Fruit fly (Drosophila melanogaster) whole organism, embryonic: ENCODE measurements around the gene Paics.

Experiments
- Bgb ChIP-seq: fragments of 200-800 bp; sonication (Bioruptor generic); IDR thresholded peaks from 2 replicates; pipeline ENCODE4 v1.3.6; 2022; ENCODE audit warnings: missing biosample characterization, missing genetic modification characterization; ENCODE audit not compliant: partially characterized antibody
- CG11456 ChIP-seq: fragments of 200-800 bp; sonication (Bioruptor generic); IDR thresholded peaks from 3 replicates; pipeline ENCODE4 v1.3.6; 2022; ENCODE audit warnings: missing biosample characterization, missing genetic modification characterization
- CG13424 ChIP-seq: fragments of 200-800 bp; sonication (Bioruptor generic); optimal IDR thresholded peaks from 2 replicates; lab custom pipeline; 2019; ENCODE audit warnings: missing biosample characterization, mild to moderate bottlenecking, missing genetic modification characterization, moderate library complexity
- CG17912 ChIP-seq: fragments of 200-800 bp; sonication (Bioruptor generic); optimal IDR thresholded peaks from 2 replicates; lab custom pipeline; 2018; ENCODE audit warnings: missing biosample characterization, mild to moderate bottlenecking, missing genetic modification characterization
- CG18011 ChIP-seq: fragments of 200-800 bp; sonication (Bioruptor generic); optimal IDR thresholded peaks from 2 replicates; lab custom pipeline; 2017; ENCODE audit warnings: missing biosample characterization, missing genetic modification characterization, mild to moderate bottlenecking, moderate library complexity, missing genotype
- CG18476 ChIP-seq: fragments of 200-800 bp; sonication (Bioruptor generic); optimal IDR thresholded peaks from 2 replicates; lab custom pipeline; 2016; ENCODE audit warnings: missing biosample characterization, mild to moderate bottlenecking, missing genetic modification characterization
- CG18599 ChIP-seq: fragments of 200-800 bp; sonication (Bioruptor generic); optimal IDR thresholded peaks from 3 replicates; lab custom pipeline; 2017; ENCODE audit warnings: missing biosample characterization, missing genetic modification characterization, mild to moderate bottlenecking, moderate library complexity, missing genetic modification reagents
- CG2116 ChIP-seq: fragments of 200-800 bp; sonication (Bioruptor generic); optimal IDR thresholded peaks from 3 replicates; lab custom pipeline; 2018; ENCODE audit warnings: missing biosample characterization, mild to moderate bottlenecking, missing genetic modification characterization
- CG2678 ChIP-seq: fragments of 200-800 bp; sonication (Bioruptor generic); optimal IDR thresholded peaks from 3 replicates; lab custom pipeline; 2019; ENCODE audit warnings: missing biosample characterization, mild to moderate bottlenecking, missing genetic modification characterization, moderate library complexity
- CG4854 ChIP-seq: fragments of 200-800 bp; sonication (Bioruptor generic); optimal IDR thresholded peaks from 2 replicates; lab custom pipeline; 2016; ENCODE audit warnings: missing biosample characterization, missing genetic modification characterization, inconsistent platforms
- CG6254 ChIP-seq: fragments of 200-800 bp; sonication (Bioruptor generic); optimal IDR thresholded peaks from 3 replicates; lab custom pipeline; 2017; ENCODE audit warnings: mild to moderate bottlenecking, missing biosample characterization, missing genetic modification reagents, missing genetic modification characterization
- CG8388 ChIP-seq: fragments of 200-800 bp; sonication (Bioruptor generic); optimal IDR thresholded peaks from 2 replicates; lab custom pipeline; 2019; ENCODE audit warnings: missing biosample characterization, mild to moderate bottlenecking, missing genetic modification characterization, moderate library complexity
- CG9215 ChIP-seq: fragments of 200-800 bp; sonication (Bioruptor generic); IDR thresholded peaks from 2 replicates; pipeline ENCODE4 v1.3.6; 2022; ENCODE audit warnings: missing biosample characterization, missing genetic modification characterization
- CG9932 ChIP-seq: fragments of 200-800 bp; sonication (Bioruptor generic); IDR thresholded peaks from 2 replicates; pipeline ENCODE4 v1.3.6; 2022; ENCODE audit warnings: missing biosample characterization, missing genetic modification characterization
- Dbx ChIP-seq: fragments of 200-800 bp; sonication (Bioruptor generic); IDR thresholded peaks from 3 replicates; pipeline ENCODE4 v1.3.6; 2022; ENCODE audit warnings: missing biosample characterization, missing genetic modification characterization
- Dek ChIP-seq: fragments of 200-800 bp; sonication (Bioruptor generic); optimal IDR thresholded peaks from 3 replicates; lab custom pipeline; 2019; ENCODE audit warnings: missing biosample characterization, mild to moderate bottlenecking, missing genetic modification characterization, moderate library complexity
- Dip3 ChIP-seq: fragments of 200-800 bp; sonication (Bioruptor generic); optimal IDR thresholded peaks from 3 replicates; lab custom pipeline; 2016; ENCODE audit warnings: missing biosample characterization, missing genetic modification characterization
- GATAe ChIP-seq: fragments of 200-800 bp; sonication (Bioruptor generic); conservative IDR thresholded peaks from 2 replicates; pipeline ENCODE4 v1.3.6; 2022; ENCODE audit warnings: missing biosample characterization, missing genetic modification characterization
- HLH4C ChIP-seq: fragments of 200-800 bp; sonication (Bioruptor generic); IDR thresholded peaks from 3 replicates; pipeline ENCODE4 v1.3.6; 2022; ENCODE audit warnings: missing biosample characterization, missing genetic modification characterization; ENCODE audit not compliant: partially characterized antibody
- Med ChIP-seq: fragments of 200-800 bp; sonication (Bioruptor generic); peaks from one replicate; lab custom pipeline; 2016; ENCODE audit warnings: missing biosample characterization, missing genetic modification characterization, mild to moderate bottlenecking, inconsistent platforms, moderate library complexity
- Myb ChIP-seq: fragments of 200-800 bp; sonication (Bioruptor generic); optimal IDR thresholded peaks from 2 replicates; lab custom pipeline; 2016; ENCODE audit warnings: missing biosample characterization, missing genetic modification characterization
- Nf-YC ChIP-seq: fragments of 200-800 bp; optimal IDR thresholded peaks from 3 replicates; lab custom pipeline; 2019; ENCODE audit warnings: missing biosample characterization, mild to moderate bottlenecking, missing genetic modification characterization, moderate library complexity
- Pdp1 ChIP-seq, 2 experiments: fragments of 200-800 bp; sonication (Bioruptor generic); optimal IDR thresholded peaks; 3 replicates each; lab custom pipeline; 2016; ENCODE audit warnings: missing biosample characterization in 2 of 2, missing genetic modification characterization in 2 of 2, mild to moderate bottlenecking in 1 of 2, moderate library complexity in 1 of 2
- Rfx ChIP-seq: fragments of 200-800 bp; sonication (Bioruptor generic); IDR thresholded peaks from 2 replicates; pipeline ENCODE4 v1.3.6; 2022; ENCODE audit warnings: missing biosample characterization, missing genetic modification characterization
- Sox100B ChIP-seq: fragments of 200-800 bp; sonication (Bioruptor generic); optimal IDR thresholded peaks from 3 replicates; lab custom pipeline; 2018; ENCODE audit warnings: missing biosample characterization, mild to moderate bottlenecking, missing genetic modification characterization
- Spps ChIP-seq: fragments of 200-800 bp; sonication (Bioruptor generic); optimal IDR thresholded peaks from 2 replicates; lab custom pipeline; 2018; ENCODE audit warnings: missing biosample characterization, mild to moderate bottlenecking, missing genetic modification characterization
- Ssrp ChIP-seq: fragments of 200-800 bp; sonication (Bioruptor generic); optimal IDR thresholded peaks from 2 replicates; lab custom pipeline; 2018; ENCODE audit warnings: missing biosample characterization, mild to moderate bottlenecking, missing genetic modification characterization, moderate library complexity
- Taf1 ChIP-seq: fragments of 200-800 bp; sonication (Bioruptor generic); IDR thresholded peaks from 2 replicates; pipeline ENCODE4 v1.3.6; 2022; ENCODE audit warnings: missing biosample characterization, missing genetic modification characterization
- ap ChIP-seq: fragments of 200-800 bp; sonication (Bioruptor generic); IDR thresholded peaks from 2 replicates; pipeline ENCODE4 v1.3.6; 2022; ENCODE audit warnings: missing biosample characterization, missing genetic modification characterization
- bcd ChIP-seq: fragments of 200-800 bp; sonication (Bioruptor generic); optimal IDR thresholded peaks from 2 replicates; lab custom pipeline; 2017; ENCODE audit warnings: missing biosample characterization, mild to moderate bottlenecking, missing genetic modification characterization
- dati ChIP-seq: fragments of 200-800 bp; sonication (Bioruptor generic); IDR thresholded peaks from 2 replicates; pipeline ENCODE4 v1.3.6; 2022; ENCODE audit warnings: missing biosample characterization, missing genetic modification characterization
- dmrt11E ChIP-seq: fragments of 200-800 bp; sonication (Bioruptor generic); optimal IDR thresholded peaks from 3 replicates; lab custom pipeline; 2018; ENCODE audit warnings: missing biosample characterization, mild to moderate bottlenecking, missing genetic modification characterization, moderate library complexity
- fd3F ChIP-seq: fragments of 200-800 bp; sonication (Bioruptor generic); optimal IDR thresholded peaks from 2 replicates; lab custom pipeline; 2018; ENCODE audit warnings: missing biosample characterization, mild to moderate bottlenecking, missing genetic modification characterization, moderate library complexity
- gce ChIP-seq: fragments of 200-800 bp; sonication (Bioruptor generic); IDR thresholded peaks from 3 replicates; pipeline ENCODE4 v1.3.6; 2022; ENCODE audit warnings: missing biosample characterization, missing genetic modification characterization
- hbn ChIP-seq: fragments of 200-800 bp; sonication (Bioruptor generic); IDR thresholded peaks from 2 replicates; pipeline ENCODE4 v1.3.6; 2022; ENCODE audit warnings: missing biosample characterization, missing genetic modification characterization; ENCODE audit not compliant: partially characterized antibody
- her ChIP-seq: fragments of 200-800 bp; sonication (Bioruptor generic); optimal IDR thresholded peaks from 2 replicates; lab custom pipeline; 2016; ENCODE audit warnings: missing biosample characterization, missing genetic modification characterization
- jumu ChIP-seq: fragments of 200-800 bp; sonication (Bioruptor generic); optimal IDR thresholded peaks from 3 replicates; lab custom pipeline; 2016; ENCODE audit warnings: missing biosample characterization, missing genetic modification characterization
- otp ChIP-seq: fragments of 200-800 bp; sonication (Bioruptor generic); IDR thresholded peaks from 3 replicates; pipeline ENCODE4, ENCODE4 v1.3.6; 2022; ENCODE audit warnings: missing biosample characterization, missing genetic modification characterization
- prd ChIP-seq, 3 experiments: fragments of >200 bp in 2 of 3; fragments of 200-800 bp in 1 of 3; sonication (Bioruptor generic) in 1 of 3; optimal IDR thresholded peaks in 2 of 3; IDR thresholded peaks in 1 of 3; 2 replicates in 2 of 3; 3 replicates in 1 of 3; pipeline versions ENCODE4 v1.3.6 to Lab custom; 2017 to 2022; ENCODE audit warnings: missing biosample characterization in 1 of 3, missing genetic modification characterization in 1 of 3
- scrt ChIP-seq: fragments of 200-800 bp; sonication (Bioruptor generic); optimal IDR thresholded peaks from 2 replicates; lab custom pipeline; 2018; ENCODE audit warnings: missing biosample characterization, mild to moderate bottlenecking, missing genetic modification characterization, moderate library complexity
- sim ChIP-seq: fragments of 200-800 bp; sonication (Bioruptor generic); IDR thresholded peaks from 2 replicates; pipeline ENCODE4 v1.3.6; 2022; ENCODE audit warnings: missing biosample characterization, missing genetic modification characterization
- sisA ChIP-seq: fragments of 200-800 bp; sonication (Bioruptor generic); IDR thresholded peaks from 2 replicates; pipeline ENCODE4 v1.3.6; 2022; ENCODE audit warnings: missing biosample characterization, missing genetic modification characterization
- slp2 ChIP-seq: fragments of 200-800 bp; sonication (Bioruptor generic); optimal IDR thresholded peaks from 2 replicates; lab custom pipeline; 2016; ENCODE audit warnings: missing biosample characterization, missing genetic modification characterization
- stc ChIP-seq: fragments of 200-800 bp; sonication (Bioruptor generic); IDR thresholded peaks from 2 replicates; pipeline ENCODE4 v1.3.6; 2022; ENCODE audit warnings: missing biosample characterization, missing genetic modification characterization
- sug ChIP-seq: fragments of 200-800 bp; optimal IDR thresholded peaks from 2 replicates; lab custom pipeline; 2019; ENCODE audit warnings: missing biosample characterization, mild to moderate bottlenecking, missing genetic modification characterization, moderate library complexity
- tll ChIP-seq, 2 experiments: fragments of 200-800 bp in 1 of 2; fragments of >200 bp in 1 of 2; sonication (Bioruptor generic) in 1 of 2; optimal IDR thresholded peaks; 2 replicates each; lab custom pipeline; 2017 to 2019; ENCODE audit warnings: missing biosample characterization in 2 of 2, missing genetic modification characterization in 2 of 2, mild to moderate bottlenecking in 1 of 2, moderate library complexity in 1 of 2
- twi ChIP-seq: fragments of 200-800 bp; optimal IDR thresholded peaks from 2 replicates; lab custom pipeline; 2019; ENCODE audit warnings: missing biosample characterization, mild to moderate bottlenecking, missing genetic modification characterization, moderate library complexity
- vnd ChIP-seq: fragments of 200-800 bp; sonication (Bioruptor generic); IDR thresholded peaks from 3 replicates; pipeline ENCODE4 v1.3.6; 2022; ENCODE audit warnings: missing biosample characterization, missing genetic modification characterization; ENCODE audit not compliant: partially characterized antibody

The Paics gene

DNA sequence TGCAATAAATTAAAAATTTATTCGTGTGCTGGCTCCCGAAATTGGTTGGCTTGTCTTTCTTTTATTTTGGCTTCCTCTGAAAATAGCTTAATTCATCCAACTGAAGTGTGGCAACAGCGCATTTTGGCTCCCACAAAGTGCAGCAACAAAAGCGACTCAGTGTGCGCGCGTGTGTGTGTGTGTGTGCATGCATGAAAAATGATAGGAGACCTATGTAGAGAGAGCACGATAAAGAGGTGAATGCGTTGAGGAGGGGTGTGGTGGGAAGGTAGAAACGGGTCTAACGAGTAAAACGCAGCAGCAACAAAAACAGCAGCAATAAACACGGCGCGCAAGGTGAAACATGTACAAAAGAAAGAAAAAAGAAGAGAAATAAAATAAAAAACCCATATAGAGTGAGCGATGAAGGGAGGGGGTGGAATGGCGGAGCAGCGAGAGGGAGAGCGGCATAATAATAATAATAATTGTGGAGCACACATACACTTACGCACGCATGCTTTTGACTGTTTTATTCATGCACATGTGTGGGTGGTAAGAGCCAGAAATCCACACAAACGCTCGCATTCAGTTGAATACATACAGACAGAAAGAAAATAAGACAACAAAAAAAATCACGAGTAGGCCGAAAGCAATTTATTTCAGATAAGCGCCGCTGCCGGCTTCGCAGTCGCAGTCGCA is 23.2 kb downstream of the Paics start (continued):
- TF ChIP-seq sim (GFP tag; lab: Robert Waterston, UW) (no peak), CG8388 (GFP tag; lab: Kevin White, UChicago) (no peak), vnd (GFP tag; lab: Robert Waterston, UW) (no peak), CG13424 (tag; lab: Kevin White, UChicago) (no peak), GATAe (GFP tag; lab: Robert Waterston, UW) (0 out of 2 replicates have a peak, but pooled peaks have one; percentile 27), CG2116 (GFP tag; lab: Kevin White, UChicago) (no peak), hbn (GFP tag; lab: Robert Waterston, UW) (no peak), jumu (GFP tag; lab: Kevin White, UChicago) (no peak), CG4854 (GFP tag; lab: Kevin White, UChicago) (no peak), twi (no peak), ap (GFP tag; lab: Robert Waterston, UW) (no peak), otp (GFP tag; lab: Robert Waterston, UW) (peak; percentile 31; the same call in 1 of the 3 replicates), Bgb (GFP tag; lab: Robert Waterston, UW) (peak; percentile 9; the same call in 1 of the 2 replicates), Taf1 (no peak), Dip3 (GFP tag; lab: Kevin White, UChicago) (no peak), Pdp1 (GFP tag; optimal IDR thresholded peaks at IDR 0.05; lab: Kevin White, UChicago) (no peak), sug (tag; lab: Kevin White, UChicago) (no peak), sisA (GFP tag; lab: Robert Waterston, UW) (no peak), CG11456 (GFP tag; lab: Robert Waterston, UW) (no peak), CG9215 (GFP tag; lab: Robert Waterston, UW) (no peak), Med (GFP tag; lab: Kevin White, UChicago) (peak; percentile 75), her (no peak), scrt (no peak), Dek (tag; lab: Kevin White, UChicago) (no peak), gce (GFP tag; lab: Robert Waterston, UW) (no peak), CG18476 (GFP tag; lab: Kevin White, UChicago) (no peak), stc (GFP tag; lab: Robert Waterston, UW) (no peak), Myb (GFP tag; lab: Kevin White, UChicago) (no peak), prd (optimal IDR thresholded peaks at IDR 0.05; lab: Kevin White, UChicago) (no peak), prd (GFP tag; IDR thresholded peaks at IDR 0.05; lab: Robert Waterston, UW) (peak; percentile 25; the same call in 1 of the 3 replicates), CG18599 (GFP tag; lab: Kevin White, UChicago) (no peak), CG6254 (GFP tag; lab: Kevin White, UChicago) (no peak), Spps (tag; lab: Kevin White, UChicago) (no peak), CG17912 (GFP tag; lab: Kevin White, UChicago) (no peak), dmrt11E (peak; percentile 36), Ssrp (tag; lab: Kevin White, UChicago) (no peak), tll (GFP tag; optimal IDR thresholded peaks at IDR 0.05; lab: Kevin White, UChicago) (no peak), CG2678 (tag; lab: Kevin White, UChicago) (no peak), bcd (GFP tag; lab: Kevin White, UChicago) (no peak), Rfx (GFP tag; lab: Robert Waterston, UW) (no peak), HLH4C (GFP tag; lab: Robert Waterston, UW) (no peak), Nf-YC (tag; lab: Kevin White, UChicago) (peak; percentile 27), slp2 (GFP tag; lab: Kevin White, UChicago) (no peak), Sox100B (GFP tag; lab: Kevin White, UChicago) (no peak), dati (GFP tag; lab: Robert Waterston, UW) (no peak), CG9932 (GFP tag; lab: Robert Waterston, UW) (no peak), Dbx (GFP tag; lab: Robert Waterston, UW) (no peak), fd3F (GFP tag; lab: Kevin White, UChicago) (no peak), CG18011 (GFP tag; lab: Kevin White, UChicago) (no peak)
